Fruit fly (Drosophila melanogaster): Measurements from ENCODE around the gene CG12320.

CG12320 gene

DNA sequence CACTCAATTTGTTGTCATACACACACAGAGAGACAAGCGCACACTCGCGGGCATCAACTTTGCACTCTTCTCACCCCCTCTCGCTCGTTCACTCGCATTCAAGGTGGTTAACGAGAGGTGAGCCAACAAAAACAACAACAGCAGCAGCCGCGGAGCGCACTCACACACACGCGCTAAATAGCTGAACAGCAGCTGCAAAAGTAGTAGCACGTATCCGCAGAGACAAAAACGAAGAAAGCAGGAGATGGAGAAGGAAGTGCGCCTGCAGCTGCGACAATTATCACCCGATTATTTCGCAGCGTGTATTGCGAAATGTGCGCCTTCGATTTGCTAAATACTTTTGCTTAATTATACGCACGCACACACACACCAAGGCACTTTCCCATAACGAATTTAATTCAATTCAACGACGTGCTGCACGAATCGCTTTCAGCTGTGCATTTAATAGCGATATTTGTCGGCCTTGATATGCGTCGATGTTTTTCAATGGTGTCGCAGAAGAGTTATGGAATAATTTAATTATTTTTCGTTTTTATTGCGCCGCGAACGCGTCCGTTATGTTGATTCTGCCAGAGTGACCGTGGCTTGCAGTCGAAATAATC, 45.9 kb upstream of the CG12320 start (continued):
- peak; percentile 72 for TF ChIP-seq D (optimal IDR thresholded peaks at IDR 0.05)
- no peak for TF ChIP-seq D (GFP tag; optimal IDR thresholded peaks at IDR 0.05)
- TF ChIP-seq bowl (GFP tag; IDR thresholded peaks at IDR 0.05), result no peak; the same call in 1 of the 2 replicates
- TF ChIP-seq CG2712 (tag; optimal IDR thresholded peaks at IDR 0.05), result no peak
- TF ChIP-seq CG17186 (GFP tag; optimal IDR thresholded peaks at IDR 0.05), result no peak
- TF ChIP-seq Ravus (GFP tag; IDR thresholded peaks at IDR 0.05), result no peak
- no peak for TF ChIP-seq CG10462 (GFP tag; optimal IDR thresholded peaks at IDR 0.05)
- TF ChIP-seq dmrt99B (tag; optimal IDR thresholded peaks at IDR 0.05), result no peak
- TF ChIP-seq CG15601 (tag; optimal IDR thresholded peaks at IDR 0.05), result no peak
- TF ChIP-seq tio (GFP tag; optimal IDR thresholded peaks at IDR 0.05), result no peak
- TF ChIP-seq gcm2 (GFP tag; optimal IDR thresholded peaks at IDR 0.05), result peak; percentile 11
- TF ChIP-seq btn (GFP tag; optimal IDR thresholded peaks at IDR 0.05), result no peak
- TF ChIP-seq CG15514 (GFP tag; optimal IDR thresholded peaks at IDR 0.05), result peak; percentile 11
- TF ChIP-seq CG6254 (GFP tag; optimal IDR thresholded peaks at IDR 0.05), result no peak
- no peak for TF ChIP-seq Blimp-1 (GFP tag; optimal IDR thresholded peaks at IDR 0.05)
- TF ChIP-seq CG8089 (GFP tag; optimal IDR thresholded peaks at IDR 0.05), result peak; percentile 38
- no peak for TF ChIP-seq CG7271 (tag; optimal IDR thresholded peaks at IDR 0.05)
- TF ChIP-seq CG1832 (GFP tag; optimal IDR thresholded peaks at IDR 0.05), result no peak
- peak; percentile 96 for TF ChIP-seq crol (GFP tag; IDR thresholded peaks at IDR 0.05)
- no peak for TF ChIP-seq CG12299 (tag; optimal IDR thresholded peaks at IDR 0.05)
- TF ChIP-seq MESR4 (GFP tag; optimal IDR thresholded peaks at IDR 0.05), result peak; percentile 67
- no peak for TF ChIP-seq CG6272 (GFP tag; IDR thresholded peaks at IDR 0.05)
- peak; percentile 22; the same call in 1 of the 3 replicates for TF ChIP-seq zfh1 (GFP tag; IDR thresholded peaks at IDR 0.05)
- TF ChIP-seq CG9727 (GFP tag; optimal IDR thresholded peaks at IDR 0.05), result peak; percentile 6
- TF ChIP-seq CG2116 (GFP tag; optimal IDR thresholded peaks at IDR 0.05), result no peak
- no peak for TF ChIP-seq esg (GFP tag; conservative IDR thresholded peaks at IDR 0.05)
- no peak for TF ChIP-seq NC2β (GFP tag; optimal IDR thresholded peaks at IDR 0.05)
- no peak for TF ChIP-seq gce (GFP tag; IDR thresholded peaks at IDR 0.05)
- no peak for TF ChIP-seq CkIIα-i1 (GFP tag; IDR thresholded peaks at IDR 0.05)
- TF ChIP-seq pho (GFP tag; optimal IDR thresholded peaks at IDR 0.05), result no peak
- no peak for TF ChIP-seq CG6813 (GFP tag; optimal IDR thresholded peaks at IDR 0.05)
- no peak for TF ChIP-seq lab (GFP tag; optimal IDR thresholded peaks at IDR 0.05)
- TF ChIP-seq Nf-YC (tag; optimal IDR thresholded peaks at IDR 0.05), result no peak
- no peak for TF ChIP-seq ranshi (GFP tag; IDR thresholded peaks at IDR 0.05)
- no peak for TF ChIP-seq Fer2 (tag; optimal IDR thresholded peaks at IDR 0.05)
- no peak for TF ChIP-seq ham (GFP tag; IDR thresholded peaks at IDR 0.05)
- no peak for TF ChIP-seq emc (GFP tag; optimal IDR thresholded peaks at IDR 0.05)
- no peak for TF ChIP-seq ase (GFP tag; IDR thresholded peaks at IDR 0.05)
- TF ChIP-seq ems (GFP tag; optimal IDR thresholded peaks at IDR 0.05), result peak; percentile 22
- TF ChIP-seq fu2 (GFP tag; optimal IDR thresholded peaks at IDR 0.05), result no peak
- TF ChIP-seq CG14014 (GFP tag; IDR thresholded peaks at IDR 0.05), result no peak
- TF ChIP-seq CG15479 (GFP tag; optimal IDR thresholded peaks at IDR 0.05), result peak; percentile 53
- TF ChIP-seq Stat92E (GFP tag; optimal IDR thresholded peaks at IDR 0.05), result no peak
- TF ChIP-seq Doc3 (GFP tag; IDR thresholded peaks at IDR 0.05; ENCODE audit: partially characterized antibody), result no peak
- TF ChIP-seq HLH3B (GFP tag; IDR thresholded peaks at IDR 0.05), result no peak; the same call in 1 of the 2 replicates
- TF ChIP-seq vvl (GFP tag; IDR thresholded peaks at IDR 0.05), result no peak
- no peak for TF ChIP-seq exex (tag; optimal IDR thresholded peaks at IDR 0.05)
- no peak for TF ChIP-seq Poxn (GFP tag; IDR thresholded peaks at IDR 0.05)
- peak; percentile 42; the same call in 2 of the 3 replicates for TF ChIP-seq CG34224 (GFP tag; IDR thresholded peaks at IDR 0.05; ENCODE audit: partially characterized antibody)
- no peak for TF ChIP-seq az2 (GFP tag; optimal IDR thresholded peaks at IDR 0.05)

Data from whole organism, embryonic.